Worm (Caenorhabditis elegans) whole organism, L1 larva: ENCODE data around the gene prp-9.

ENCODE experiments used
- ama-1 ChIP-seq: fragments of 150-350 bp; optimal IDR thresholded peaks from 2 replicates; lab custom pipeline; 2014
- fkh-8 ChIP-seq: sonication (generic microtip); optimal IDR thresholded peaks from 2 replicates; lab custom pipeline; 2016; ENCODE audit warnings: mild to moderate bottlenecking, missing genetic modification characterization, missing compliant biosample characterization
- fos-1 ChIP-seq: fragments of 150-350 bp; optimal IDR thresholded peaks from 2 replicates; lab custom pipeline; 2014; ENCODE audit warnings: missing biosample characterization, missing genetic modification characterization
- nhr-28 ChIP-seq: fragments of 150-350 bp; optimal IDR thresholded peaks from 2 replicates; lab custom pipeline; 2014; ENCODE audit warnings: missing biosample characterization, missing genetic modification characterization
- unc-98 ChIP-seq: fragments of 200-800 bp; sonication (Bioruptor generic); IDR thresholded peaks from 2 replicates; pipeline ENCODE4 v1.3.6; 2022; ENCODE audit warnings: missing genetic modification characterization, missing compliant biosample characterization

ce11 chrII:8481731-8482253 is 43.4 kb downstream of the prp-9 start, which contains the start of gene M05D6.5:
- no peak for TF ChIP-seq nhr-28 (tag; lab: Kevin White, UChicago)
- no peak for TF ChIP-seq fkh-8
- TF ChIP-seq unc-98 (GFP tag; lab: Robert Waterston, UW), result no peak
- no peak for TF ChIP-seq ama-1
- TF ChIP-seq fos-1 (tag; lab: Kevin White, UChicago), result no peak
